Worm (Caenorhabditis elegans) whole organism, L1 larva: Measurements from ENCODE around the gene ZC155.4.

Source experiments
- C16A3.4 ChIP-seq: fragments of 150-350 bp; optimal IDR thresholded peaks from 2 replicates; lab custom pipeline; 2014; ENCODE audit warnings: missing biosample characterization, missing genetic modification characterization
- F16B12.6 ChIP-seq: fragments of 150-350 bp; optimal IDR thresholded peaks from 2 replicates; lab custom pipeline; 2014; ENCODE audit warnings: missing biosample characterization, missing genetic modification characterization
- Y116A8C.19 ChIP-seq: sonication (generic microtip); optimal IDR thresholded peaks from 2 replicates; lab custom pipeline; 2016; ENCODE audit warnings: missing compliant biosample characterization, missing genetic modification characterization, borderline replicate concordance
- ama-1 ChIP-seq: fragments of 150-350 bp; optimal IDR thresholded peaks from 2 replicates; lab custom pipeline; 2014
- blmp-1 ChIP-seq: fragments of 150-350 bp; optimal IDR thresholded peaks from 2 replicates; lab custom pipeline; 2014; ENCODE audit warnings: missing biosample characterization, missing genetic modification characterization
- ceh-63 ChIP-seq: fragments of 200-800 bp; sonication (Bioruptor generic); optimal IDR thresholded peaks from 2 replicates; lab custom pipeline; 2018; ENCODE audit warnings: mild to moderate bottlenecking, missing genetic modification characterization, missing compliant biosample characterization
- ceh-8 ChIP-seq: fragments of 200-800 bp; sonication (Bioruptor generic); optimal IDR thresholded peaks from 2 replicates; lab custom pipeline; 2018; ENCODE audit warnings: mild to moderate bottlenecking, missing genetic modification characterization, moderate library complexity, missing compliant biosample characterization
- ceh-82 ChIP-seq, 3 experiments: fragments of 150-350 bp in 1 of 3; sonication (generic microtip) in 2 of 3; optimal IDR thresholded peaks; 2 replicates each; lab custom pipeline; 2014 to 2017; ENCODE audit warnings: missing biosample characterization in 3 of 3, missing genetic modification characterization in 3 of 3
- ceh-88 ChIP-seq: fragments of 200-800 bp; sonication (Bioruptor generic); IDR thresholded peaks from 2 replicates; pipeline ENCODE4 v1.3.6; 2022; ENCODE audit warnings: missing genetic modification characterization, missing compliant biosample characterization
- ceh-90 ChIP-seq: sonication (generic microtip); optimal IDR thresholded peaks from 2 replicates; lab custom pipeline; 2016; ENCODE audit warnings: missing genetic modification characterization, missing compliant biosample characterization
- dpl-1 ChIP-seq, 3 experiments: fragments of 150-350 bp in 2 of 3; sonication (generic microtip) in 1 of 3; optimal IDR thresholded peaks; 2 replicates each; lab custom pipeline; 2014 to 2017; ENCODE audit warnings: missing biosample characterization in 3 of 3, missing genetic modification characterization in 3 of 3, missing genetic modification reagents in 3 of 3
- efl-1 ChIP-seq, 4 experiments: fragments of 150-350 bp; optimal IDR thresholded peaks in 3 of 4; peaks in 1 of 4; 1 replicate in 1 of 4; 2 replicates in 3 of 4; lab custom pipeline; 2014; ENCODE audit warnings: missing biosample characterization in 2 of 4, missing genetic modification characterization in 2 of 4, missing genetic modification reagents in 2 of 4
- egl-13 ChIP-seq: sonication (generic microtip); optimal IDR thresholded peaks from 2 replicates; lab custom pipeline; 2016; ENCODE audit warnings: missing genotype, missing genetic modification reagents, missing genetic modification characterization, missing compliant biosample characterization
- elt-3 ChIP-seq, 6 experiments: fragments of 150-350 bp in 1 of 6; sonication (generic microtip); optimal IDR thresholded peaks; 2 replicates each; lab custom pipeline; 2017 to 2018; ENCODE audit warnings: missing biosample characterization in 6 of 6, missing genetic modification characterization in 6 of 6, inconsistent platforms in 1 of 6
- ets-5 ChIP-seq: fragments of 200-800 bp; sonication (Bioruptor generic); IDR thresholded peaks from 2 replicates; pipeline ENCODE4 v1.3.6; 2022; ENCODE audit warnings: missing genetic modification characterization, missing compliant biosample characterization
- fkh-8 ChIP-seq: sonication (generic microtip); optimal IDR thresholded peaks from 2 replicates; lab custom pipeline; 2016; ENCODE audit warnings: mild to moderate bottlenecking, missing genetic modification characterization, missing compliant biosample characterization
- grh-1 ChIP-seq: fragments of 200-800 bp; sonication (Bioruptor generic); IDR thresholded peaks from 2 replicates; pipeline ENCODE4 v1.3.6; 2022; ENCODE audit warnings: missing genetic modification reagents, missing genetic modification characterization, missing compliant biosample characterization
- hlh-17 ChIP-seq: fragments of 200-800 bp; sonication (Bioruptor generic); optimal IDR thresholded peaks from 2 replicates; lab custom pipeline; 2018; ENCODE audit warnings: missing genetic modification characterization, mild to moderate bottlenecking, missing compliant biosample characterization, moderate library complexity, borderline replicate concordance
- irx-1 ChIP-seq: sonication (generic microtip); optimal IDR thresholded peaks from 2 replicates; lab custom pipeline; 2016; ENCODE audit warnings: missing genetic modification characterization, missing compliant biosample characterization
- jun-1 ChIP-seq: fragments of 150-350 bp; optimal IDR thresholded peaks from 2 replicates; lab custom pipeline; 2014; ENCODE audit warnings: missing biosample characterization, missing genetic modification reagents, missing genetic modification characterization
- lin-14 ChIP-seq: fragments of 200-800 bp; sonication (Bioruptor generic); optimal IDR thresholded peaks from 2 replicates; lab custom pipeline; 2018; ENCODE audit warnings: mild to moderate bottlenecking, missing genetic modification characterization, moderate library complexity, missing compliant biosample characterization
- lin-15B ChIP-seq: fragments of 150-350 bp; sonication (generic microtip); optimal IDR thresholded peaks from 3 replicates; lab custom pipeline; 2014; ENCODE audit warnings: missing biosample characterization, missing genetic modification characterization
- lin-35 ChIP-seq, 2 experiments: fragments of 150-350 bp; optimal IDR thresholded peaks; 2 replicates each; lab custom pipeline; 2014; ENCODE audit warnings: missing biosample characterization in 2 of 2, missing genetic modification characterization in 2 of 2, missing genetic modification reagents in 2 of 2
- lsy-2 ChIP-seq, 2 experiments: fragments of 150-350 bp; optimal IDR thresholded peaks; 2 replicates each; lab custom pipeline; 2014; ENCODE audit warnings: missing biosample characterization in 2 of 2, missing genetic modification characterization in 2 of 2
- mab-9 ChIP-seq: fragments of 200-800 bp; sonication (Bioruptor generic); IDR thresholded peaks from 2 replicates; pipeline ENCODE4 v1.3.6; 2022; ENCODE audit warnings: missing genetic modification reagents, missing genetic modification characterization, missing compliant biosample characterization
- nhr-11 ChIP-seq: fragments of 150-350 bp; optimal IDR thresholded peaks from 2 replicates; lab custom pipeline; 2014; ENCODE audit warnings: missing biosample characterization, missing genetic modification characterization
- nhr-19 ChIP-seq: fragments of 200-800 bp; sonication (Bioruptor generic); conservative IDR thresholded peaks from 2 replicates; pipeline ENCODE4 v1.3.6; 2022; ENCODE audit warnings: missing genetic modification characterization, missing compliant biosample characterization
- nhr-237 ChIP-seq: fragments of 150-350 bp; optimal IDR thresholded peaks from 2 replicates; lab custom pipeline; 2014; ENCODE audit warnings: missing biosample characterization, missing genetic modification characterization
- nhr-28 ChIP-seq: fragments of 150-350 bp; optimal IDR thresholded peaks from 2 replicates; lab custom pipeline; 2014; ENCODE audit warnings: missing biosample characterization, missing genetic modification characterization
- nhr-77 ChIP-seq: fragments of 150-350 bp; optimal IDR thresholded peaks from 2 replicates; lab custom pipeline; 2014; ENCODE audit warnings: missing biosample characterization, missing genetic modification characterization
- nhr-85 ChIP-seq: sonication (generic microtip); peaks from one replicate; lab custom pipeline; 2016; ENCODE audit warnings: missing genetic modification characterization, inconsistent platforms, missing compliant biosample characterization
- pag-3 ChIP-seq: sonication (generic microtip); optimal IDR thresholded peaks from 2 replicates; lab custom pipeline; 2017; ENCODE audit warnings: missing genetic modification characterization, mild to moderate bottlenecking, missing compliant biosample characterization, antibody characterized with exemption, borderline replicate concordance; ENCODE audit not compliant: insufficient read depth
- rnt-1 ChIP-seq: sonication (generic microtip); optimal IDR thresholded peaks from 2 replicates; lab custom pipeline; 2016; ENCODE audit warnings: mild to moderate bottlenecking, missing genetic modification characterization, moderate library complexity, missing compliant biosample characterization
- skn-1 ChIP-seq: fragments of 150-350 bp; optimal IDR thresholded peaks from 2 replicates; lab custom pipeline; 2014; ENCODE audit warnings: missing biosample characterization, missing genetic modification characterization
- tbx-2 ChIP-seq: sonication (generic microtip); optimal IDR thresholded peaks from 2 replicates; lab custom pipeline; 2016; ENCODE audit warnings: missing genetic modification characterization, missing compliant biosample characterization
- unc-30 ChIP-seq: sonication (generic microtip); optimal IDR thresholded peaks from 2 replicates; lab custom pipeline; 2017; ENCODE audit warnings: missing biosample characterization, missing genetic modification characterization
- unc-62 ChIP-seq: fragments of 150-350 bp; optimal IDR thresholded peaks from 2 replicates; lab custom pipeline; 2014; ENCODE audit warnings: missing biosample characterization, missing genetic modification reagents, missing genetic modification characterization
- unc-98 ChIP-seq: fragments of 200-800 bp; sonication (Bioruptor generic); IDR thresholded peaks from 2 replicates; pipeline ENCODE4 v1.3.6; 2022; ENCODE audit warnings: missing genetic modification characterization, missing compliant biosample characterization
- vab-15 ChIP-seq: sonication (generic microtip); optimal IDR thresholded peaks from 2 replicates; lab custom pipeline; 2017; ENCODE audit warnings: missing genotype, mild to moderate bottlenecking, missing genetic modification characterization, missing compliant biosample characterization
- xbp-1 ChIP-seq: sonication (generic microtip); optimal IDR thresholded peaks from 2 replicates; lab custom pipeline; 2016; ENCODE audit warnings: missing genetic modification characterization, missing compliant biosample characterization
- zip-4 ChIP-seq: fragments of 200-800 bp; sonication (Bioruptor generic); optimal IDR thresholded peaks from 2 replicates; lab custom pipeline; 2018; ENCODE audit warnings: mild to moderate bottlenecking, missing genetic modification characterization, moderate library complexity, missing compliant biosample characterization
- ztf-11 ChIP-seq, 2 experiments: sonication (generic microtip); optimal IDR thresholded peaks; 2 replicates each; lab custom pipeline; 2016 to 2017; ENCODE audit warnings: missing genetic modification characterization in 2 of 2, missing biosample characterization in 1 of 2, missing compliant biosample characterization in 1 of 2

The ZC155.4 gene

DNA sequence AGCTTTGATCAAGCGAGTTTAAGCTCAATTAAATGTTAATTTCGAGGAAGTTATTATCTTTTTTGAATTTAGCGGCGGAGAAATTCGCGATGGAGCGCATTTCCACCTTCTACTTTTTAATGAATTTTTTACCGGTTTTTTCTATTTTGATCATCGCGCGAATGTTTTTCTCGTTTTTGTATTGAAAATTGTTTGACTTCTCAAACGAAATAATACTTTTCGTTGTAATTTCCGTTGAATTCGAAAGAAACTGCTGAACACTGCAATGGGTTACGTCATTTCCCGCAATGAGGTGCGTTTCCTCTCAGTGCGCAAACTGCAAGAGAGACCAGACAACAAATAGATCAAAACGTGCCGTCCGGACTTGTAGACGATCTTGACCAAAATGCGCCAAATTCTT, 34.1 kb downstream of the ZC155.4 start:
- TF ChIP-seq ets-5 (GFP tag; lab: Robert Waterston, UW) (no peak), efl-1 (optimal IDR thresholded peaks at IDR 0.05; lab: Kevin White, UChicago) (no peak), efl-1 (GFP tag; optimal IDR thresholded peaks at IDR 0.05 in 1 of 2; lab: Kevin White, UChicago) (peak in 1 of 2 experiments; percentile 52), unc-98 (GFP tag; lab: Robert Waterston, UW) (no peak), hlh-17 (GFP tag; lab: Kevin White, UChicago) (no peak), nhr-19 (no peak), ceh-90 (tag; lab: Kevin White, UChicago) (no peak), dpl-1 (GFP tag; optimal IDR thresholded peaks at IDR 0.05; lab: Kevin White, UChicago) (peak in 1 of 3 experiments; percentile 51), lin-35 (GFP tag; optimal IDR thresholded peaks at IDR 0.05; lab: Kevin White, UChicago) (peak in 1 of 2 experiments; percentile 34), ceh-8 (GFP tag; lab: Kevin White, UChicago) (no peak), tbx-2 (tag; lab: Kevin White, UChicago) (no peak)
- TF ChIP-seq, all 84 proteins: peak for 3

DNA sequence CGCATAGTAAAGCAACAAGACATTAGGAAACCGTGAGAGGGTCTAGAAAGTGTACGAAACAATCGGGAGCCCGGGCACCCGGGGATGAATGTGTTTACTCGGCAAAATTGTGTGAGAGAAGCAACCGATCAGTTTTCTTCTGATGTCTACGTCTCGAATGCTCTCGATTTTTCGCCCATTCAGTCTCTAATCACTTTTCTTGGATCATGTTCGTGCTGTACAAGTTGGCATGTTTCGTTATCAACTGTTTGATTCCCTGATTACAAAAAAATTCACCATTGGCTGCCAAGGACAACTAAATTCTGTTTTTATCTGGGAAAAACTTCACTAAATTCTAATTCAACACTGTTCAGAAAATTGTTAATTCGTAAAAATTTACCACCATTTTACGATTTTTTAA, 34.7 kb downstream of the ZC155.4 start:
- TF ChIP-seq efl-1 (optimal IDR thresholded peaks at IDR 0.05; lab: Kevin White, UChicago) (no peak), efl-1 (GFP tag; optimal IDR thresholded peaks at IDR 0.05 in 1 of 2; lab: Kevin White, UChicago) (peak in 1 of 2 experiments; percentile 71), lin-14 (GFP tag; lab: Kevin White, UChicago) (peak; percentile 24), elt-3 (tag; optimal IDR thresholded peaks at IDR 0.05; lab: Kevin White, UChicago) (no peak), lsy-2 (tag; optimal IDR thresholded peaks at IDR 0.05; lab: Kevin White, UChicago) (peak in 1 of 2 experiments; percentile 23)

DNA sequence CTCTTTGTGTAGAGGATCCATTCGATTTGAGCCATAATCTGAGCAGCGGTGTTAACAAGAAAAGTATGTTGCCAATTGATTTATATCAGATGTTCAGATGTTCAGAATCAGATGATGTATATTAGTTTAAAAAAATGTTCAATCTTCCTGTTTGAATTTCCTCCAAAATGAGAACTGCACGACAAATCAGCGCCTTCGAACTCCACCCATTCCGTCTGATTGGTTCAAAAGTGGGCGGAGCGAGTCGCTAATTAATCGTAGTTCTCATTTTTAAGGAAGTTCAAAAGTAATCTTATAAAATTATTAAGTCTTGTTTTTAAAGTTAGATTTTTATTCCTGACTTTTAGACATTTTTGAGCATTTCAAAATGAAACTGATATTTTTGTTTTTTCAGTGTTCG, 36.1 kb downstream of the ZC155.4 start:
- TF ChIP-seq skn-1 (tag; lab: Kevin White, UChicago) (no peak), fkh-8 (tag; lab: Kevin White, UChicago) (no peak), unc-62 (no peak), F16B12.6 (tag; lab: Kevin White, UChicago) (no peak), ets-5 (GFP tag; lab: Robert Waterston, UW) (no peak), Y116A8C.19 (no peak), efl-1 (optimal IDR thresholded peaks at IDR 0.05; lab: Kevin White, UChicago) (peak in 1 of 2 experiments; percentile 3), efl-1 (GFP tag; optimal IDR thresholded peaks at IDR 0.05 in 1 of 2; lab: Kevin White, UChicago) (peak in 1 of 2 experiments; percentile 10), nhr-237 (tag; lab: Kevin White, UChicago) (no peak), blmp-1 (tag; lab: Kevin White, UChicago) (no peak)

DNA sequence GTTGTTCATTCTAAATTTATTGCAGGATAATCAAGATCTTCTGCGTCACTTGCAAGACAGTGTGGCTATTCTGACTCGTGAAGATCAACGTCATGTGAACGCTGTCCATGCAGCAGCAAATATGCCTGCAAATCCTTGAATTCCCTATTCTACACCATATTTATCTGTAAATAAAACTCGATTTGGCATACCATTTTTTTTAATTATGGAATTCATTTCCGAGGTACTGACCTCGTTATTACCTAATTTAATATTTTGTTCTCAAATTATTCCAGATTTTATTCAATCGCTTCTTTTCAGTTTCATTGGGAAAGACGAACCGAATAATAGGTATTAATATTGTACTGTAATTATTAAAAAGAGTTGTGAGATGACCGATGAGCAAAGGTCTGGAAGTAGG, 41.7 kb downstream of the ZC155.4 start, which contains the start of gene cid-1:
TSS of gene cid-1 (plus strand) at position 301 of the 400 bp plus-strand sequence.
- TF ChIP-seq xbp-1 (no peak), nhr-77 (tag; lab: Kevin White, UChicago) (no peak), unc-62 (no peak), fkh-8 (tag; lab: Kevin White, UChicago) (no peak), lin-15B (tag; lab: Kevin White, UChicago) (no peak), unc-98 (GFP tag; lab: Robert Waterston, UW) (no peak), ama-1 (lab: Kevin White, UChicago) (no peak), unc-30 (tag; lab: Kevin White, UChicago) (no peak), mab-9 (GFP tag; lab: Robert Waterston, UW) (no peak), egl-13 (tag; lab: Kevin White, UChicago) (no peak), pag-3 (no peak), nhr-28 (tag; lab: Kevin White, UChicago) (no peak), irx-1 (tag; lab: Kevin White, UChicago) (no peak), nhr-85 (no peak), grh-1 (GFP tag; lab: Robert Waterston, UW) (no peak), zip-4 (no peak)

DNA sequence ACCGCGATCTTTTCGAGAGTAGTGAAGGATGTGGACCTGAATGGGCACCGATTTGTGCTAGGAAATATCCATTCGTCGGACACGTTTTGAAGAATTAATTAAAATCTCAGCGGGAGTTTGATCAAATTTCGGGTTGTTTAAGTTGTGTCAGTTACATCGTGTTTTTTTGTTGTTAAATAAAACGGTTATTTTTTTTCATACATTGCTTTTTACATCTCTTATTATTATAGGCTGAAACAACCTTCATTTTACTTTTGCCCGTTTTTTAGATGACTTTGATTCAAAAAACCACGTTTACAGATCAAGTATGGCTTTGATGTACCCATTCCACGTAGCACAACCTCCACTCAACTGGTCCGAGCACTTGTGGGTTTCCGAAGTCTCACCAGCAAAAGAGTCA, 42.1 kb downstream of the ZC155.4 start, which contains the start of gene emb-1:
TSS of gene emb-1 (plus strand) at position 301 of the 400 bp plus-strand sequence.
- TF ChIP-seq nhr-11 (tag; lab: Kevin White, UChicago) = no peak
- TF ChIP-seq rnt-1 (tag; lab: Kevin White, UChicago) = no peak
- no peak for TF ChIP-seq ztf-11 (tag; optimal IDR thresholded peaks at IDR 0.05; lab: Kevin White, UChicago)
- TF ChIP-seq tbx-2 (tag; lab: Kevin White, UChicago) = no peak
- TF ChIP-seq ceh-82 (tag; optimal IDR thresholded peaks at IDR 0.05; lab: Kevin White, UChicago) = no peak
- TF ChIP-seq ceh-88 = no peak
- TF ChIP-seq vab-15 (tag; lab: Kevin White, UChicago) = no peak
- TF ChIP-seq grh-1 (GFP tag; lab: Robert Waterston, UW) = no peak
- TF ChIP-seq irx-1 (tag; lab: Kevin White, UChicago) = no peak
- TF ChIP-seq ceh-63 (GFP tag; lab: Kevin White, UChicago) = no peak
- TF ChIP-seq jun-1 = no peak
- TF ChIP-seq nhr-28 (tag; lab: Kevin White, UChicago) = no peak
- TF ChIP-seq C16A3.4 (tag; lab: Kevin White, UChicago) = no peak
